Fruit fly (Drosophila melanogaster): Measurements from ENCODE around the gene RNaseX25.

RNaseX25 gene

DNA sequence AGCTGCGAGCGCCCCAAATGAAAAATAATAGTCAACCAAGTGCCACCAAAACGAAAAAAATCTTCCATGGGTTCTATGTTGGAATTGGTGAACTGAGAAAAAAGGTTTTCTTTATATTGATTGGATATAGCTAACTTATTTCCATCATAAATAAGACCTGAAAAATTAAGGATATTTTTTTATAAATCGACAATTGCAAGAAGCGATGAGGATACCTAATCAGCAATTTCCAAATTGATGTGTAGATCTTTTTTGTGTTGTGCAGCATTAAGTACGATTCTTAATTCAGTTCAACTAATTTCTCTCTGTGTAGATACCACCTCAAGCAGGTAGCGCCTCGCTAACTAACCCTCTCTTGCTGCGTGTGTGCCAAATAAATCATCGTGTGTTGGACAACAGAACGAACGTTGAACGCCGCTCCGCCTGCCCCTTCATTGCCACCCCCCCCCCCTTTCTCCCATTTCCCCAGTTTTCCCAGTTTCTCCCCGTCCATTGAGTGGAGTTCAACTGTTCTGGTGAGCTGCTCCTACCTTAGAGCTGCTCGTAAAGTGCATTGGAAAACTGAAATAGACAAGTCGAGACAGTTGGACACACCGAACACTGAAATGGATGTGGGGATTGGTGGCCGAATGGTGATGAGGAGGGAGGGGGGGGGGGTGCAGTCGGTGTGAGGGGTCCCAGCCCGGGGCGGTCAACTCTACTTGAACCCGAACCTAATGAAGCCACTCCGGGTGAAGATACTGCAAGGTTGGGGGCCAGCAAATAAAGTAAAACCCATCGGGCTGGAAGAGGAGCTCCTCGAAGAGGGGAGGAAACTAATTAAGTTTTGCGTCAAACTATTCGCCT lies 18.7 kb downstream of the RNaseX25 start (continued):
- TF ChIP-seq Vsx1 (GFP tag; optimal IDR thresholded peaks at IDR 0.05), result peak; percentile 23
- TF ChIP-seq Xrp1 (GFP tag; IDR thresholded peaks at IDR 0.05), result peak; percentile 92
- peak; percentile 49 for TF ChIP-seq seq (GFP tag; IDR thresholded peaks at IDR 0.05)
- peak; percentile 77 for TF ChIP-seq Ssrp (tag; optimal IDR thresholded peaks at IDR 0.05)
- TF ChIP-seq CG14050 (GFP tag; IDR thresholded peaks at IDR 0.05), result peak; percentile 46; the same call in 1 of the 3 replicates
- no peak for TF ChIP-seq CG13894 (tag; optimal IDR thresholded peaks at IDR 0.05)
- TF ChIP-seq dmrt11E (tag; optimal IDR thresholded peaks at IDR 0.05), result peak; percentile 90
- TF ChIP-seq repo (GFP tag; optimal IDR thresholded peaks at IDR 0.05), result peak; percentile 60
- no peak for TF ChIP-seq ham (GFP tag; IDR thresholded peaks at IDR 0.05)
- peak; percentile 62 for TF ChIP-seq CG10654 (GFP tag; optimal IDR thresholded peaks at IDR 0.05)
- no peak for TF ChIP-seq btn (GFP tag; optimal IDR thresholded peaks at IDR 0.05)
- TF ChIP-seq ap (GFP tag; IDR thresholded peaks at IDR 0.05), result 0 out of 2 replicates have a peak, but pooled peaks have one; percentile 16
- TF ChIP-seq CG5180 (GFP tag; optimal IDR thresholded peaks at IDR 0.05), result peak; percentile 33
- peak; percentile 14 for TF ChIP-seq lbe (GFP tag; optimal IDR thresholded peaks at IDR 0.05)
- TF ChIP-seq CG15514 (GFP tag; optimal IDR thresholded peaks at IDR 0.05), result peak; percentile 10
- peak; percentile 53; the same call in 1 of the 3 replicates for TF ChIP-seq ken (GFP tag; IDR thresholded peaks at IDR 0.05)
- no peak for TF ChIP-seq HmgD (GFP tag; optimal IDR thresholded peaks at IDR 0.05)
- TF ChIP-seq sim (GFP tag; IDR thresholded peaks at IDR 0.05), result 0 out of 2 replicates have a peak, but pooled peaks have one; percentile 24
- TF ChIP-seq Pdp1 (GFP tag; optimal IDR thresholded peaks at IDR 0.05), result peak; percentile 37 to 57
- TF ChIP-seq zfh2 (GFP tag; optimal IDR thresholded peaks at IDR 0.05), result no peak
- TF ChIP-seq Mrtf (GFP tag; IDR thresholded peaks at IDR 0.05), result peak; percentile 35; the same call in 1 of the 3 replicates
- TF ChIP-seq odd (GFP tag; optimal IDR thresholded peaks at IDR 0.05), result peak; percentile 23
- no peak for TF ChIP-seq CG12299 (tag; optimal IDR thresholded peaks at IDR 0.05)
- peak; percentile 22 for TF ChIP-seq CG15073 (GFP tag; optimal IDR thresholded peaks at IDR 0.05)
- peak; percentile 85 for TF ChIP-seq CG12391 (tag; optimal IDR thresholded peaks at IDR 0.05)
- no peak for TF ChIP-seq Dip3 (GFP tag; optimal IDR thresholded peaks at IDR 0.05)
- TF ChIP-seq Max (GFP tag; optimal IDR thresholded peaks at IDR 0.05), result peak; percentile 65
- peak; percentile 58 for TF ChIP-seq Camta (GFP tag; optimal IDR thresholded peaks at IDR 0.05)
- TF ChIP-seq phol (tag; optimal IDR thresholded peaks at IDR 0.05), result peak; percentile 88
- 0 out of 2 replicates have a peak, but pooled peaks have one; percentile 24 for TF ChIP-seq Drgx (GFP tag; IDR thresholded peaks at IDR 0.05)
- no peak for TF ChIP-seq CG6175 (GFP tag; IDR thresholded peaks at IDR 0.05)
- no peak for TF ChIP-seq CkIIα-i1 (GFP tag; IDR thresholded peaks at IDR 0.05)
- peak; percentile 90 for TF ChIP-seq trem (tag; optimal IDR thresholded peaks at IDR 0.05)
- peak; percentile 41 for TF ChIP-seq org-1 (GFP tag; optimal IDR thresholded peaks at IDR 0.05)
- peak; percentile 26 for TF ChIP-seq CTCF (GFP tag; optimal IDR thresholded peaks at IDR 0.05)
- TF ChIP-seq chif (GFP tag; optimal IDR thresholded peaks at IDR 0.05), result peak; percentile 6 to 70
- no peak for TF ChIP-seq maf-S (GFP tag; optimal IDR thresholded peaks at IDR 0.05)
- 0 out of 2 replicates have a peak, but pooled peaks have one; percentile 29 for TF ChIP-seq Nf-YA (GFP tag; IDR thresholded peaks at IDR 0.05)
- TF ChIP-seq kni (GFP tag; optimal IDR thresholded peaks at IDR 0.05), result peak; percentile 79
- TF ChIP-seq E2f1 (GFP tag; IDR thresholded peaks at IDR 0.05), result 0 out of 2 replicates have a peak, but pooled peaks have one; percentile 37
- peak; percentile 69 for TF ChIP-seq CG13424 (tag; optimal IDR thresholded peaks at IDR 0.05)
- TF ChIP-seq CG42726 (GFP tag; IDR thresholded peaks at IDR 0.05; ENCODE audit: partially characterized antibody), result no peak
- TF ChIP-seq CG6654 (GFP tag; optimal IDR thresholded peaks at IDR 0.05), result peak; percentile 27
- peak; percentile 63 for TF ChIP-seq CG12104 (GFP tag; optimal IDR thresholded peaks at IDR 0.05)
- peak; percentile 86 for TF ChIP-seq CG8765 (GFP tag; IDR thresholded peaks at IDR 0.05)
- no peak for TF ChIP-seq eyg (GFP tag; optimal IDR thresholded peaks at IDR 0.05)
- TF ChIP-seq CG32772 (GFP tag; IDR thresholded peaks at IDR 0.05), result peak; percentile 66
- TF ChIP-seq Hr39 (optimal IDR thresholded peaks at IDR 0.05), result peak; percentile 38
- peak; percentile 63 for TF ChIP-seq CG7271 (tag; optimal IDR thresholded peaks at IDR 0.05)
- TF ChIP-seq CG12071 (GFP tag; optimal IDR thresholded peaks at IDR 0.05), result no peak

All from whole organism, embryonic.